Worm (Caenorhabditis elegans) whole organism, L4/young adult: ENCODE results near the gene ifb-2.

Experiments
- W03F9.2 ChIP-seq: fragments of 150-350 bp; optimal IDR thresholded peaks from 2 replicates; lab custom pipeline; 2014; ENCODE audit warnings: missing biosample characterization, missing genetic modification characterization
- dao-5 ChIP-seq: sonication (generic microtip); optimal IDR thresholded peaks from 2 replicates; lab custom pipeline; 2016; ENCODE audit warnings: missing genotype, missing genetic modification characterization, moderate library complexity, missing compliant biosample characterization

DNA sequence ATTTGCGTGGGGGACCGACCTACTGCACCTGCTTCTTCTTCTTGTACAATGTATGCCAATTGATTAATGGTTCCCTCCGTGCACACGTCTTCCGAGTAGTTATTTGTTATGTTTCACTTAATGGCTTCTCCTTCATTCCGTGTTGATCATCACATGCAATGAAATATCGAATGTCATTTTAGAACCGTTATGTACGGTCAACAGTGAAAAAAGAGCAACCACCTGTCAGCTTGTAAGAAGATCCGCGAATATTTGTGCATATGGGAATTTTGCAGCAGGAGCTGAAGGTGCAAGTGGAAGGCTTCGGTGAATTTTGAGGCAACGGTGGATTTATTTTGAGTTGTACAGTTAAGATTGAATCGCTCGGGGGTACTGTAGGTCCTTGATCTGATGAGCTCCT, 13.4 kb upstream of the ifb-2 start:
- no peak for TF ChIP-seq dao-5 (tag; lab: Kevin White, UChicago)
- no peak for TF ChIP-seq W03F9.2 (tag; lab: Kevin White, UChicago)
